Fruit fly (Drosophila melanogaster) whole organism, adult: Measurements from ENCODE around the gene plh.

Experiments
- CG11617 ChIP-seq: fragments of 200-800 bp; sonication (Bioruptor generic); optimal IDR thresholded peaks from 2 replicates; lab custom pipeline; 2017; ENCODE audit warnings: mild to moderate bottlenecking, missing biosample characterization, missing genetic modification reagents, missing genetic modification characterization
- CG12768 ChIP-seq: fragments of 200-800 bp; sonication (Bioruptor generic); optimal IDR thresholded peaks from 2 replicates; lab custom pipeline; 2017; ENCODE audit warnings: missing biosample characterization, missing genetic modification characterization, mild to moderate bottlenecking, moderate library complexity, missing genetic modification reagents
- CG14711 ChIP-seq: fragments of 200-800 bp; sonication (Bioruptor generic); optimal IDR thresholded peaks from 2 replicates; lab custom pipeline; 2018; ENCODE audit warnings: missing biosample characterization, mild to moderate bottlenecking, missing genetic modification characterization, moderate library complexity
- Clk ChIP-seq: fragments of 200-800 bp; sonication (Bioruptor generic); optimal IDR thresholded peaks from 2 replicates; lab custom pipeline; 2017; ENCODE audit warnings: missing biosample characterization, missing genetic modification characterization
- Crg-1 ChIP-seq: fragments of 200-800 bp; sonication (Bioruptor generic); optimal IDR thresholded peaks from 2 replicates; lab custom pipeline; 2016; ENCODE audit warnings: missing biosample characterization, missing genetic modification characterization
- Hr96 ChIP-seq: fragments of 200-800 bp; sonication (Bioruptor generic); optimal IDR thresholded peaks from 2 replicates; lab custom pipeline; 2016; ENCODE audit warnings: missing biosample characterization, missing genetic modification characterization
- Mnt ChIP-seq: fragments of 200-800 bp; sonication (Bioruptor generic); optimal IDR thresholded peaks from 2 replicates; lab custom pipeline; 2016; ENCODE audit warnings: missing biosample characterization, mild to moderate bottlenecking, missing genetic modification characterization
- cic ChIP-seq: fragments of 200-800 bp; sonication (Bioruptor generic); optimal IDR thresholded peaks from 2 replicates; lab custom pipeline; 2017; ENCODE audit warnings: missing biosample characterization, mild to moderate bottlenecking, missing genetic modification characterization, moderate library complexity
- kay ChIP-seq: fragments of 200-800 bp; sonication (Bioruptor generic); peaks from one replicate; lab custom pipeline; 2016; ENCODE audit warnings: missing biosample characterization, missing genetic modification characterization, borderline replicate concordance

DNA sequence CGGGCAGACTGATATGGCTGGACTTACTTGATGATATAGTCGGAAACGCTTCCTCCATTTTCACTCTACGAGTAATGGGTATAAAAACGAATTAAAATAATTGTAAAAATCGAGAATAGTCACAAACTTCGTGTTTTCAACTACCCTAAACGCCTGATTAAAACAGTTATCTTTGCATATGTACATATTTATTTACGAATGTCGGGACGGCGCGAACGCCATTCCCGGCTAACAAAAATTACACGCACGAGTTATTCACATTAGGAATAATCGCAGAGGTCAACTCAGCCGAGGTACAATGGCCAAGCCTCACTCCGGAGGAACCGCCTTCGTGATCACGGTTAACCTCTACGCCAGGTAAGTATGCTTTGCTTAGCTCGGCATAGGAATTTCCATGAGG is 63.1 kb downstream of the plh start:
- TF ChIP-seq kay (GFP tag; lab: Kevin White, UChicago) (peak; percentile 61), CG12768 (GFP tag; lab: Kevin White, UChicago) (no peak), Crg-1 (no peak), Hr96 (GFP tag; lab: Kevin White, UChicago) (no peak), CG14711 (tag; lab: Kevin White, UChicago) (no peak), Mnt (GFP tag; lab: Kevin White, UChicago) (no peak), Clk (GFP tag; lab: Kevin White, UChicago) (no peak), CG11617 (GFP tag; lab: Kevin White, UChicago) (no peak), cic (GFP tag; lab: Kevin White, UChicago) (no peak)
